Worm (Caenorhabditis elegans) whole organism, L3 larva: Measurements from ENCODE around the gene cnc-5.

Experiments
- ceh-28 ChIP-seq: fragments of 150-350 bp; optimal IDR thresholded peaks from 2 replicates; lab custom pipeline; 2014; ENCODE audit warnings: missing biosample characterization, missing genetic modification reagents, missing genetic modification characterization
- egl-27 ChIP-seq: sonication (generic microtip); optimal IDR thresholded peaks from 4 replicates; lab custom pipeline; 2017; ENCODE audit warnings: missing biosample characterization, missing genetic modification reagents, missing genetic modification characterization
- fkh-10 ChIP-seq: sonication (generic microtip); optimal IDR thresholded peaks from 2 replicates; lab custom pipeline; 2017; ENCODE audit warnings: missing biosample characterization, missing genetic modification reagents, missing genetic modification characterization
- fos-1 ChIP-seq: fragments of 150-350 bp; optimal IDR thresholded peaks from 2 replicates; lab custom pipeline; 2014; ENCODE audit warnings: missing biosample characterization, missing genetic modification characterization
- hmg-11 ChIP-seq: sonication (generic microtip); optimal IDR thresholded peaks from 2 replicates; lab custom pipeline; 2016; ENCODE audit warnings: missing genetic modification characterization, missing compliant biosample characterization
- nhr-23 ChIP-seq: fragments of 150-350 bp; optimal IDR thresholded peaks from 2 replicates; lab custom pipeline; 2014; ENCODE audit warnings: missing biosample characterization, missing genetic modification reagents, missing genetic modification characterization
- nhr-237 ChIP-seq: fragments of 150-350 bp; optimal IDR thresholded peaks from 2 replicates; lab custom pipeline; 2014; ENCODE audit warnings: missing biosample characterization, missing genetic modification characterization
- nhr-67 ChIP-seq: fragments of 150-350 bp; optimal IDR thresholded peaks from 2 replicates; lab custom pipeline; 2014; ENCODE audit warnings: missing biosample characterization, missing genetic modification characterization
- nhr-77 ChIP-seq: fragments of 150-350 bp; optimal IDR thresholded peaks from 2 replicates; lab custom pipeline; 2014; ENCODE audit warnings: missing biosample characterization, missing genetic modification characterization
- pqm-1 ChIP-seq: fragments of 150-350 bp; optimal IDR thresholded peaks from 2 replicates; lab custom pipeline; 2017; ENCODE audit warnings: missing biosample characterization, missing genetic modification characterization, inconsistent platforms
- skn-1 ChIP-seq: fragments of 150-350 bp; optimal IDR thresholded peaks from 2 replicates; lab custom pipeline; 2014; ENCODE audit warnings: missing biosample characterization, missing genetic modification characterization
- snpc-4 ChIP-seq: fragments of 150-350 bp; optimal IDR thresholded peaks from 2 replicates; lab custom pipeline; 2014; ENCODE audit warnings: missing biosample characterization, missing genetic modification characterization
- unc-62 ChIP-seq: fragments of 150-350 bp; sonication (generic microtip); optimal IDR thresholded peaks from 4 replicates; lab custom pipeline; 2014; ENCODE audit warnings: missing biosample characterization, missing genetic modification reagents, missing genetic modification characterization
- zag-1 ChIP-seq: fragments of 150-350 bp; optimal IDR thresholded peaks from 2 replicates; lab custom pipeline; 2014; ENCODE audit warnings: missing biosample characterization, missing genetic modification characterization

DNA sequence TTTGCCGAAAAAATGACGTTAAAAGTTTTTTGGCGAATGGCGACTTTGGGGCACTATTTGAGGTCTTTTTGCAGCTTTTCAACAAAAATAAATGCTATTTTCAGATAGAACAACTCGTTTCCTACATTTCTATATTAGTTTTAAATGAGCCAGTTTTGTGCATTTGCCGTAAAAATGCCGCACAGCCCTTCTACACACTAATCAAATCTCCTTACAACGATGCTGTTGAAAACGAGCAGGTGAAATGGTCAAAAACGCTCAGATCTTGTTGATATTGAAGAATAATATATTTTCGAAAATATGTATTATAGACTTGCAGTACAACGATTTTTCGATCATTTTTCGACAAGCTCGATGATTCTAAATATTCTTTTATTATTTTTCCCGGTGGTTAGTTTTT lies 9.6 kb downstream of the cnc-5 start, which contains the start of gene chil-14:
- TF ChIP-seq snpc-4 (tag; lab: Kevin White, UChicago) (no peak), nhr-67 (tag; lab: Kevin White, UChicago) (no peak), pqm-1 (no peak), nhr-23 (tag; lab: Kevin White, UChicago) (no peak), nhr-77 (tag; lab: Kevin White, UChicago) (no peak), hmg-11 (tag; lab: Kevin White, UChicago) (no peak), nhr-237 (tag; lab: Kevin White, UChicago) (no peak), ceh-28 (tag; lab: Kevin White, UChicago) (no peak), unc-62 (GFP tag; lab: Kevin White, UChicago) (no peak), egl-27 (no peak), fkh-10 (no peak), zag-1 (tag; lab: Kevin White, UChicago) (no peak), skn-1 (tag; lab: Kevin White, UChicago) (no peak), fos-1 (tag; lab: Kevin White, UChicago) (no peak)
